Worm (Caenorhabditis elegans) whole organism, midembryonic: ENCODE data around the gene srab-7.

ENCODE experiments used
- T22C8.4 ChIP-seq: fragments of 200-800 bp; sonication (Bioruptor generic); IDR thresholded peaks from 2 replicates; pipeline ENCODE4 v1.3.6; 2022; ENCODE audit warnings: missing genetic modification characterization, missing compliant biosample characterization
- cog-1 ChIP-seq: sonication (generic microtip); optimal IDR thresholded peaks from 2 replicates; lab custom pipeline; 2016; ENCODE audit warnings: missing genetic modification characterization, missing compliant biosample characterization
- flt-1 ChIP-seq: fragments of 200-800 bp; sonication (Bioruptor generic); IDR thresholded peaks from 2 replicates; pipeline ENCODE4 v1.3.6; 2022; ENCODE audit warnings: missing genetic modification characterization, missing compliant biosample characterization
- klf-2 ChIP-seq: fragments of 200-800 bp; sonication (Bioruptor generic); conservative IDR thresholded peaks from 2 replicates; pipeline ENCODE4 v1.3.6; 2022; ENCODE audit warnings: missing genetic modification reagents, missing genetic modification characterization, missing compliant biosample characterization
- med-1 ChIP-seq: sonication (generic microtip); optimal IDR thresholded peaks from 2 replicates; lab custom pipeline; 2017; ENCODE audit warnings: missing genetic modification characterization, mild to moderate bottlenecking, missing compliant biosample characterization, antibody characterized with exemption, missing genetic modification reagents; ENCODE audit not compliant: insufficient read depth
- ref-1 ChIP-seq: fragments of 200-800 bp; sonication (Bioruptor generic); conservative IDR thresholded peaks from 2 replicates; pipeline ENCODE4 v1.3.6; 2022; ENCODE audit warnings: missing genetic modification reagents, missing genetic modification characterization, missing compliant biosample characterization
- tab-1 ChIP-seq: fragments of 200-800 bp; sonication (Bioruptor generic); IDR thresholded peaks from 2 replicates; pipeline ENCODE4 v1.3.6; 2022; ENCODE audit warnings: missing genetic modification characterization, missing compliant biosample characterization
- ztf-23 ChIP-seq: fragments of 200-800 bp; sonication (Bioruptor generic); IDR thresholded peaks from 2 replicates; pipeline ENCODE4 v1.3.6; 2022; ENCODE audit warnings: missing genetic modification reagents, missing genetic modification characterization, missing compliant biosample characterization
- ztf-29 ChIP-seq: fragments of 200-800 bp; sonication (Bioruptor generic); IDR thresholded peaks from 2 replicates; pipeline ENCODE4 v1.3.6; 2022; ENCODE audit warnings: missing genetic modification reagents, missing genetic modification characterization, missing compliant biosample characterization

srab-7 gene

ce11 chrV:3158379-3158778, 3.4 kb upstream of the srab-7 start:
- TF ChIP-seq klf-2 (GFP tag; lab: Robert Waterston, UW) = no peak
- no peak for TF ChIP-seq ztf-23 (GFP tag; lab: Robert Waterston, UW)
- TF ChIP-seq T22C8.4 (GFP tag; lab: Robert Waterston, UW) = no peak
- TF ChIP-seq med-1 (GFP tag; lab: Kevin White, UChicago) = no peak
- TF ChIP-seq flt-1 = no peak
- TF ChIP-seq tab-1 = no peak
- TF ChIP-seq cog-1 = no peak
- no peak for TF ChIP-seq ztf-29 (GFP tag; lab: Robert Waterston, UW)
- no peak for TF ChIP-seq ref-1 (GFP tag; lab: Robert Waterston, UW)

DNA sequence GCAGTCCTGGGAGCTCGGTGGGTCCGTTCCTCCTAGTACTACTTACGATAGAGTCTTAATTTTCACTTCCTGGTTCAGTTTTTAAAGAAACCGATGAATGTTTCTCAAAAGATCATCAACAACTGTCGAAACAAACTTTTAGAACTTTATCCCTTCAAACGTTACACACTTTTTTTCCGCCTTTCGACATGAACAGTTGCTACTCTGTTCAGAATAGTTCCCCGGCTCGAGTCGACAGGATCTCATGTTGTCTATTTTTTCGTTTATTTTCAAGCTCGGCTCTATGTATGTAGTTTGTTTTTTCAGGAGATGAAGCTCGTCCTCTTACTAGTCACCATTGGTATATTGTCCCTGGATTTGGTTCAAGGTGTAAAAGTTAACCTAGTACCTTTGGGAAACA, 1.8 kb upstream of the srab-7 start, which contains the start of gene exh-1:
Gene exh-1 (plus strand): TSS at position 301 of the 400 bp plus-strand sequence.
- TF ChIP-seq tab-1 (no peak), cog-1 (no peak), T22C8.4 (GFP tag; lab: Robert Waterston, UW) (no peak)

ce11 chrV:3151862-3152261, 3.1 kb downstream of the srab-7 start, which contains the start of gene srab-6:
TSS of gene srab-6 (minus strand) at chrV:3151962.
- TF ChIP-seq ztf-29 (GFP tag; lab: Robert Waterston, UW) (no peak), T22C8.4 (GFP tag; lab: Robert Waterston, UW) (no peak), med-1 (GFP tag; lab: Kevin White, UChicago) (no peak), flt-1 (no peak), ref-1 (GFP tag; lab: Robert Waterston, UW) (no peak), ztf-23 (GFP tag; lab: Robert Waterston, UW) (no peak), klf-2 (GFP tag; lab: Robert Waterston, UW) (no peak), cog-1 (no peak), tab-1 (no peak)

ce11 chrV:3149910-3150428, 5.0 kb downstream of the srab-7 start:
- no peak for TF ChIP-seq flt-1
- no peak for TF ChIP-seq tab-1
- TF ChIP-seq T22C8.4 (GFP tag; lab: Robert Waterston, UW) = no peak
- no peak for TF ChIP-seq ztf-23 (GFP tag; lab: Robert Waterston, UW)
- TF ChIP-seq cog-1 = no peak
- TF ChIP-seq klf-2 (GFP tag; lab: Robert Waterston, UW) = no peak
- no peak for TF ChIP-seq ztf-29 (GFP tag; lab: Robert Waterston, UW)
- TF ChIP-seq ref-1 (GFP tag; lab: Robert Waterston, UW) = no peak
- no peak for TF ChIP-seq med-1 (GFP tag; lab: Kevin White, UChicago)

DNA sequence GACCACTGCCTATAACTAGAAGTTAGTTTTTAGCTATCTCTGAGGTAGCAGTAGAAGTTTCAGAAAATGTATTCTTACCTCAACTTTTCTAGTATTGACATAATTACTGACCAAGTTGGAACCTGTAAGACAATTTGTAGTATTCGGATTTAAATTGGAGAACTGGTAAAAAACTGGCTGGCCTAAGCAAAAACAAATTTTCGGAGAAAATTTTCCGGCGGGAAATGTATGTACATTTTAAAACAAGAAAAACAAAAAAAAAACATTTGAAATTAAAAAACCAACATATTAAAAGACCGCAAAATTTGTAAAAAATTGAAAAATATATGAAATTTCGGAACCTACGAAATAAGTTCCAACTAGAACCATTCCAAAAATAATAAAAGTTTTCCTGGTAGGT, 8.0 kb downstream of the srab-7 start, which contains the start of gene srab-11:
Gene srab-11 (minus strand): TSS at position 101 of the 400 bp plus-strand sequence.
- TF ChIP-seq T22C8.4 (GFP tag; lab: Robert Waterston, UW) (no peak), flt-1 (no peak), med-1 (GFP tag; lab: Kevin White, UChicago) (no peak)

DNA sequence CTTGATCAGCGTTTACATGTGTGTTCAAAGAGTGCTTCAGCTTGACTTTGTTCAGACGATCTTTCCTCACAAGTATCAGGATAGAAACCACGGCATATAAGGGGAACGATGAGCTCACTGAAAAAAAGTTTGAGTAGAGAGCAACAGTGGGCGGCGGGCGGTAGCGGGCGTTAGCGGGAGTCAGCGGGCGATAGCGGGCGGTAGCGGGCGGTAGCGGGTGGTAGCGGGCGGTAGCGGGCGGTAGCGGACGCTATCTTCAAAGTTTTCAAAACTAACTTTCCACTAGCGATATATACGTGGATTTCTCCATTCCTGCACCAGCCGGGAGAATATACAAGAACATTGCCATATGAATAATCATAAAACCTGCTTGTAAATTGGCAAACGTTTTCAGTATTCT, 9.7 kb downstream of the srab-7 start:
- TF ChIP-seq ref-1 (GFP tag; lab: Robert Waterston, UW) (no peak), tab-1 (0 out of 2 replicates have a peak, but pooled peaks have one; percentile 37)

DNA sequence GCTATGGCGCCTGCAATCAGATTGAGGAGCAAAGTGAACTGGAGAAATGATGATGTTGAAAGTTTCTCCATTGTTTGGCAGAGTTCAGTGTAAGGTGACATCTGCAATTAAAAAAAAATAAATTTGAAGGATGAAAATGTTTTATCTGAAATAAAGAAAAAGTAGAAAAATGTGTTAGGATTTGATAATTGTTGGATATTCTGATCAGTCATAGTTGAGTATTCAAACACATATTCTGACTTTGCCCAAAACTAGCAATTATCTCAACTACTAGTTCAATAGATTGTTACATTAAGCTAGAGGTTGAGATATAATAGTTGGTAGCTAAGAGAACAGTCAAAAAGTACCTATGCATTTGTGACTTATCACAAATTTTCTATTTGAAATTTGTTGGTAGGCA, 10.5 kb downstream of the srab-7 start, which contains the start of gene srab-10:
Gene srab-10 (minus strand): TSS at position 101 of the 400 bp plus-strand sequence.
- TF ChIP-seq flt-1 = no peak
- TF ChIP-seq tab-1 = no peak
- no peak for TF ChIP-seq ztf-29 (GFP tag; lab: Robert Waterston, UW)
- no peak for TF ChIP-seq cog-1
- TF ChIP-seq klf-2 (GFP tag; lab: Robert Waterston, UW) = no peak
- TF ChIP-seq ztf-23 (GFP tag; lab: Robert Waterston, UW) = no peak
- no peak for TF ChIP-seq T22C8.4 (GFP tag; lab: Robert Waterston, UW)
- no peak for TF ChIP-seq med-1 (GFP tag; lab: Kevin White, UChicago)
- no peak for TF ChIP-seq ref-1 (GFP tag; lab: Robert Waterston, UW)

ce11 chrV:3141190-3141589, 13.8 kb downstream of the srab-7 start, which contains the start of gene srab-9:
TSS of gene srab-9 (minus strand) at chrV:3141290.
- TF ChIP-seq ref-1 (GFP tag; lab: Robert Waterston, UW) (no peak), cog-1 (no peak), med-1 (GFP tag; lab: Kevin White, UChicago) (no peak)

DNA sequence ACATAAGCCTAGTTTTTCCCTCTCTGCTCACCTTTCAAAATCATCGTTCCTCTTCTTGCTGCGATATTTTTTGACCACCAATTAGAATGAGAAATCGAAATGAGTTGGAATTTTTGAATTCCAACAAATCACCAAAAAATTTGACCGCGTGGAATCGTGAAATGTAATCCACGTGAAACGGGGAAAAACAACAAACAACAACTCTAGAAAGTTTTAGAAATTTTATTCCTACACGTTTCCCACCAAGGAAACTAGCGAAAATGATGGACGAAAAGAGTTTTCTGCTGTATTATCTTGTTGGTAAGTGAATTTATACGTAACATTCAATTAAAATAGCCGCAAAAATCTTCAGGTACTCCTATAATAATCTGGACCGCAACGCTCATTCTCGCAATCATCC, 16.5 kb downstream of the srab-7 start, which contains the start of the genes irld-3 and F02C9.1:
Gene irld-3 (minus strand): TSS at position 101 of the 400 bp plus-strand sequence.
Gene F02C9.1 (plus strand): TSS at position 216 of the 400 bp plus-strand sequence.
- no peak for TF ChIP-seq ztf-23 (GFP tag; lab: Robert Waterston, UW)
- no peak for TF ChIP-seq klf-2 (GFP tag; lab: Robert Waterston, UW)
- TF ChIP-seq ref-1 (GFP tag; lab: Robert Waterston, UW) = no peak
- TF ChIP-seq med-1 (GFP tag; lab: Kevin White, UChicago) = no peak
- no peak for TF ChIP-seq cog-1

ce11 chrV:3133293-3133755, 21.6 kb downstream of the srab-7 start, which contains the start of gene F02C9.2:
TSS of gene F02C9.2 (plus strand) at chrV:3133705.
- TF ChIP-seq med-1 (GFP tag; lab: Kevin White, UChicago) (no peak), tab-1 (no peak), flt-1 (no peak), ref-1 (GFP tag; lab: Robert Waterston, UW) (no peak), klf-2 (GFP tag; lab: Robert Waterston, UW) (no peak), cog-1 (no peak), T22C8.4 (GFP tag; lab: Robert Waterston, UW) (no peak), ztf-23 (GFP tag; lab: Robert Waterston, UW) (no peak), ztf-29 (GFP tag; lab: Robert Waterston, UW) (no peak)
